Worm (Caenorhabditis elegans): ENCODE results near the gene C34C12.1.
A peak's percentile ranks its signal among the peaks of the same experiment; 100 is the strongest.

The C34C12.1 gene

ce11 chrIII:3461403-3461802, 7.3 kb downstream of the C34C12.1 start, which contains the start of gene pph-6:
pph-6 (plus strand) TSS chrIII:3461703.
- TF ChIP-seq hlh-15 (tag; optimal IDR thresholded peaks at IDR 0.05): no peak
- no peak for TF ChIP-seq ets-4 (tag; optimal IDR thresholded peaks at IDR 0.05)
- TF ChIP-seq F13H6.1 (tag; optimal IDR thresholded peaks at IDR 0.05): no peak
- TF ChIP-seq mec-3 (tag; optimal IDR thresholded peaks at IDR 0.05; ENCODE audit: borderline replicate concordance): no peak
- no peak for TF ChIP-seq pag-3 (tag; optimal IDR thresholded peaks at IDR 0.05; ENCODE audit: borderline replicate concordance)
- TF ChIP-seq nfya-1 (tag; optimal IDR thresholded peaks at IDR 0.05): no peak
- TF ChIP-seq ceh-22 (tag; optimal IDR thresholded peaks at IDR 0.05): no peak
- no peak for TF ChIP-seq eyg-1 (tag; optimal IDR thresholded peaks at IDR 0.05)
- TF ChIP-seq sdc-2 (tag; optimal IDR thresholded peaks at IDR 0.05): no peak
- TF ChIP-seq ceh-18 (tag; optimal IDR thresholded peaks at IDR 0.05): no peak
- TF ChIP-seq elt-4 (tag; optimal IDR thresholded peaks at IDR 0.05): no peak
- no peak for TF ChIP-seq unc-55 (GFP tag; optimal IDR thresholded peaks at IDR 0.05)
- TF ChIP-seq C08G9.2 (tag; optimal IDR thresholded peaks at IDR 0.05): no peak
- no peak for TF ChIP-seq dmd-4 (tag; optimal IDR thresholded peaks at IDR 0.05; ENCODE audit: borderline replicate concordance)

ce11 chrIII:3467013-3467412, 12.9 kb downstream of the C34C12.1 start:
- TF ChIP-seq ets-4 (tag; optimal IDR thresholded peaks at IDR 0.05) (no peak), ceh-6 (GFP tag; optimal IDR thresholded peaks at IDR 0.05) (no peak), nfya-1 (tag; optimal IDR thresholded peaks at IDR 0.05) (peak; percentile 93), lim-6 (tag; optimal IDR thresholded peaks at IDR 0.05) (no peak), sox-2 (GFP tag; IDR thresholded peaks at IDR 0.05) (no peak), ceh-34 (tag; optimal IDR thresholded peaks at IDR 0.05) (no peak), unc-86 (tag; optimal IDR thresholded peaks at IDR 0.05) (no peak)

- no peak for TF ChIP-seq ets-4 (tag; optimal IDR thresholded peaks at IDR 0.05)
- no peak for TF ChIP-seq mec-3 (tag; optimal IDR thresholded peaks at IDR 0.05; ENCODE audit: borderline replicate concordance)
Observed at ce11 chrIII:3468384-3468783, 14.2 kb downstream of the C34C12.1 start.

ce11 chrIII:3469646-3470045, 15.5 kb downstream of the C34C12.1 start, which contains the start of gene smim-14:
smim-14 (minus strand) TSS chrIII:3469746.
- TF ChIP-seq ahr-1 (tag; optimal IDR thresholded peaks at IDR 0.05): no peak
- no peak for TF ChIP-seq elt-2 (tag; optimal IDR thresholded peaks at IDR 0.05)
- no peak for TF ChIP-seq pat-9 (tag; optimal IDR thresholded peaks at IDR 0.05)
- TF ChIP-seq ceh-30 (tag; optimal IDR thresholded peaks at IDR 0.05): no peak

DNA sequence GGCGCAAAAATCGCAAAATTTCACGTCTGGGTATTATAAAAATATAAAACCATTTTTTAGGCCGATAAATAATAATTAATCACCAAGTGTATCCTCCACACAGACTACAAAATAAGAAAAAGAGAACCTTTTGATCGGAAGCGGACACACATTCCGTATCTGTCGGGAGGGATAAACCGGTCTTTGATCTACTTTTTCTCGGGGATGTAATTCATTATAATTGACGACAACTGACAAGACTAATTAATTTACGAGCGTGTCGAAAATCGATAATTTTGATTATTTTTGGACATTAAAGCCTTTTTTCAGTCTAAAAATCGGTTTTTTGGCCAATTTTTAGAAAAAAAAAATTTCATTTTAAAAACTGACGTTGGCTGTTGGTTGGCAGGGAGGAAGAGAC, 16.3 kb downstream of the C34C12.1 start:
- TF ChIP-seq Y22D7AL.16 (tag; optimal IDR thresholded peaks at IDR 0.05) (no peak), unc-42 (tag; optimal IDR thresholded peaks at IDR 0.05) (no peak), unc-55 (GFP tag; optimal IDR thresholded peaks at IDR 0.05) (peak; percentile 80), pros-1 (tag; optimal IDR thresholded peaks at IDR 0.05) (no peak), elt-2 (tag; optimal IDR thresholded peaks at IDR 0.05) (no peak)

DNA sequence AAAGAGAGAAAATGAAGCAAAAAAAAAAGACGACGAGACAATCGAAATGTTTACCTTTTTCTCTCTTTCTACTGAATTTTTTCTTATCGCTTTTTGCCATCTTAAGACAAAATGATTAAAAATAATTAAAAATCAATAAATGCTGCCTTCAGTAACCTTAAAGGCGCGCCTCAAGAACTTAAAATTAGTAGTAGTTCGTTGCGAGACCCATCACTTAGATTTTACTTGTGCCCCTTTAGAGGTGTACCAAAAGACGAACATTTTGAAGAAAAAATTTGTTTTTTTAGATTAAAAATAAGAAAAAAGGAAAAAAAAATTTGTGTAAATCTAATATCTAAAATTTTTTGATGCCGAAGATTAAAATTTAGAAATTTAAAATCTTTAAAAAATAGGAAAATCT, 16.8 kb downstream of the C34C12.1 start:
- TF ChIP-seq rnt-1 (tag; optimal IDR thresholded peaks at IDR 0.05) (no peak), tbx-7 (tag; optimal IDR thresholded peaks at IDR 0.05) (no peak), pat-9 (tag; optimal IDR thresholded peaks at IDR 0.05) (no peak), gmeb-2 (tag; optimal IDR thresholded peaks at IDR 0.05) (no peak), ztf-16 (tag; optimal IDR thresholded peaks at IDR 0.05) (no peak), ceh-9 (tag; optimal IDR thresholded peaks at IDR 0.05) (no peak), che-1 (tag; optimal IDR thresholded peaks at IDR 0.05) (no peak), T23F11.4 (GFP tag; optimal IDR thresholded peaks at IDR 0.05) (no peak), hlh-30 (tag; optimal IDR thresholded peaks at IDR 0.05; ENCODE audit: insufficient read depth) (no peak), ceh-18 (tag; optimal IDR thresholded peaks at IDR 0.05) (no peak), hlh-6 (tag; optimal IDR thresholded peaks at IDR 0.05) (no peak), F13H6.1 (tag; optimal IDR thresholded peaks at IDR 0.05) (no peak), hlh-15 (tag; optimal IDR thresholded peaks at IDR 0.05) (no peak), madf-2 (tag; optimal IDR thresholded peaks at IDR 0.05) (no peak), odd-2 (tag; optimal IDR thresholded peaks at IDR 0.05) (no peak), ceh-30 (tag; optimal IDR thresholded peaks at IDR 0.05) (no peak), dmd-4 (tag; optimal IDR thresholded peaks at IDR 0.05; ENCODE audit: borderline replicate concordance) (no peak), C08G9.2 (tag; optimal IDR thresholded peaks at IDR 0.05) (no peak), ama-1 (optimal IDR thresholded peaks at IDR 0.05) (no peak), ceh-19 (GFP tag; optimal IDR thresholded peaks at IDR 0.05) (no peak)

All from whole organism, late embryonic.